Fruit fly (Drosophila melanogaster): ENCODE measurements around the gene Dad.
A peak's percentile ranks its signal among the peaks of the same experiment; 100 is the strongest.

Gene Dad

dm6 chr3R:17053415-17054177 lies at the start of gene Dad (continued):
- TF ChIP-seq CG4820 (GFP tag; optimal IDR thresholded peaks at IDR 0.05) (no peak), CG10147 (GFP tag; optimal IDR thresholded peaks at IDR 0.05) (peak; percentile 5), hth (optimal IDR thresholded peaks at IDR 0.05) (no peak), CG34224 (GFP tag; IDR thresholded peaks at IDR 0.05; ENCODE audit: partially characterized antibody) (peak; percentile 49; the same call in 2 of the 3 replicates), Sry-β (GFP tag; optimal IDR thresholded peaks at IDR 0.05) (no peak), jumu (GFP tag; optimal IDR thresholded peaks at IDR 0.05) (no peak), HLH54F (GFP tag; optimal IDR thresholded peaks at IDR 0.05) (no peak), Hand (GFP tag; optimal IDR thresholded peaks at IDR 0.05) (peak; percentile 65), CG4282 (GFP tag; optimal IDR thresholded peaks at IDR 0.05) (no peak), Deaf1 (tag; optimal IDR thresholded peaks at IDR 0.05) (peak; percentile 40), CG10654 (GFP tag; optimal IDR thresholded peaks at IDR 0.05) (no peak), CG17328 (GFP tag; IDR thresholded peaks at IDR 0.05) (no peak), CG9876 (GFP tag; optimal IDR thresholded peaks at IDR 0.05) (no peak), Sry-δ (GFP tag; optimal IDR thresholded peaks at IDR 0.05) (no peak), ERR (GFP tag; optimal IDR thresholded peaks at IDR 0.05) (no peak), gem (tag; optimal IDR thresholded peaks at IDR 0.05) (peak; percentile 1), Fer2 (tag; optimal IDR thresholded peaks at IDR 0.05) (no peak), aop (GFP tag; IDR thresholded peaks at IDR 0.05) (no peak), Hr3 (GFP tag; optimal IDR thresholded peaks at IDR 0.05) (no peak), Blimp-1 (GFP tag; optimal IDR thresholded peaks at IDR 0.05) (no peak), CG6254 (GFP tag; optimal IDR thresholded peaks at IDR 0.05) (peak; percentile 10), CG32532 (GFP tag; IDR thresholded peaks at IDR 0.05) (peak; percentile 31; the same call in 1 of the 2 replicates), CG13296 (GFP tag; optimal IDR thresholded peaks at IDR 0.05) (peak; percentile 29), Taf1 (GFP tag; IDR thresholded peaks at IDR 0.05) (no peak), Trl (optimal IDR thresholded peaks at IDR 0.05) (peak; percentile 99 to 100), Trl (GFP tag; optimal IDR thresholded peaks at IDR 0.05) (peak; percentile 77), Hr39 (optimal IDR thresholded peaks at IDR 0.05) (no peak), PHDP (tag; optimal IDR thresholded peaks at IDR 0.05) (peak; percentile 28), CG4404 (GFP tag; IDR thresholded peaks at IDR 0.05) (no peak), shn (GFP tag; optimal IDR thresholded peaks at IDR 0.05) (no peak), YL-1 (GFP tag; optimal IDR thresholded peaks at IDR 0.05) (peak; percentile 11), CG12299 (tag; optimal IDR thresholded peaks at IDR 0.05) (peak; percentile 19), Sox100B (GFP tag; optimal IDR thresholded peaks at IDR 0.05) (no peak), CG3407 (GFP tag; optimal IDR thresholded peaks at IDR 0.05) (no peak), ham (GFP tag; IDR thresholded peaks at IDR 0.05) (no peak), D19B (GFP tag; optimal IDR thresholded peaks at IDR 0.05) (no peak), inv (GFP tag; IDR thresholded peaks at IDR 0.05; ENCODE audit: partially characterized antibody) (no peak), Sox102F (GFP tag; optimal IDR thresholded peaks at IDR 0.05) (no peak), slp2 (GFP tag; optimal IDR thresholded peaks at IDR 0.05) (no peak), ewg (GFP tag; optimal IDR thresholded peaks at IDR 0.05) (peak; percentile 99), Tbp (GFP tag; optimal IDR thresholded peaks at IDR 0.05) (no peak), Optix (GFP tag; IDR thresholded peaks at IDR 0.05) (no peak), HHEX (GFP tag; optimal IDR thresholded peaks at IDR 0.05) (no peak), gcm (GFP tag; optimal IDR thresholded peaks at IDR 0.05) (no peak), Vsx1 (GFP tag; optimal IDR thresholded peaks at IDR 0.05) (no peak), CG11093 (GFP tag; IDR thresholded peaks at IDR 0.05) (no peak), dm (GFP tag; optimal IDR thresholded peaks at IDR 0.05) (no peak), Drgx (GFP tag; IDR thresholded peaks at IDR 0.05) (no peak), scrt (GFP tag; optimal IDR thresholded peaks at IDR 0.05) (peak; percentile 44), Oli (tag; optimal IDR thresholded peaks at IDR 0.05) (no peak), CG18619 (GFP tag; optimal IDR thresholded peaks at IDR 0.05) (no peak)

Measured in whole organism, embryonic.